Worm (Caenorhabditis elegans) whole organism, L2 larva: Measurements from ENCODE around the gene R11G1.1.

ENCODE experiments used
- F13H6.1 ChIP-seq: sonication (generic microtip); optimal IDR thresholded peaks from 2 replicates; lab custom pipeline; 2016; ENCODE audit warnings: missing genetic modification characterization, missing compliant biosample characterization
- R02D3.7 ChIP-seq: fragments of 150-350 bp; optimal IDR thresholded peaks from 2 replicates; lab custom pipeline; 2014; ENCODE audit warnings: missing biosample characterization, missing genetic modification characterization
- ZK546.5 ChIP-seq: sonication (generic microtip); optimal IDR thresholded peaks from 2 replicates; lab custom pipeline; 2017; ENCODE audit warnings: missing biosample characterization, missing genetic modification characterization
- aly-2 ChIP-seq: fragments of 150-350 bp; optimal IDR thresholded peaks from 2 replicates; lab custom pipeline; 2014; ENCODE audit warnings: missing biosample characterization, missing genetic modification characterization
- ama-1 ChIP-seq: fragments of 150-350 bp; optimal IDR thresholded peaks from 2 replicates; lab custom pipeline; 2018; ENCODE audit warnings: inconsistent platforms
- blmp-1 ChIP-seq: sonication (generic microtip); optimal IDR thresholded peaks from 2 replicates; lab custom pipeline; 2017; ENCODE audit warnings: missing genetic modification characterization, mild to moderate bottlenecking, missing compliant biosample characterization, antibody characterized with exemption, moderate library complexity; ENCODE audit not compliant: insufficient read depth
- ceh-16 ChIP-seq: fragments of 150-350 bp; optimal IDR thresholded peaks from 2 replicates; lab custom pipeline; 2014; ENCODE audit warnings: missing biosample characterization, missing genetic modification characterization
- ceh-82 ChIP-seq: fragments of 150-350 bp; optimal IDR thresholded peaks from 2 replicates; lab custom pipeline; 2014; ENCODE audit warnings: missing biosample characterization, missing genetic modification characterization
- crh-2 ChIP-seq: sonication (generic microtip); optimal IDR thresholded peaks from 2 replicates; lab custom pipeline; 2017; ENCODE audit warnings: missing biosample characterization, missing genetic modification characterization
- dmd-4 ChIP-seq: sonication (generic microtip); optimal IDR thresholded peaks from 2 replicates; lab custom pipeline; 2017; ENCODE audit warnings: missing biosample characterization, missing genetic modification characterization
- egl-27 ChIP-seq: sonication (generic microtip); optimal IDR thresholded peaks from 3 replicates; lab custom pipeline; 2017; ENCODE audit warnings: missing biosample characterization, missing genetic modification reagents, missing genetic modification characterization
- elt-1 ChIP-seq: fragments of 150-350 bp; optimal IDR thresholded peaks from 2 replicates; lab custom pipeline; 2014; ENCODE audit warnings: missing biosample characterization, missing genetic modification characterization
- fos-1 ChIP-seq: fragments of 150-350 bp; optimal IDR thresholded peaks from 2 replicates; lab custom pipeline; 2014; ENCODE audit warnings: missing biosample characterization, missing genetic modification characterization
- gmeb-1 ChIP-seq: fragments of 150-350 bp; optimal IDR thresholded peaks from 2 replicates; lab custom pipeline; 2014; ENCODE audit warnings: missing biosample characterization, missing genetic modification characterization
- lin-11 ChIP-seq: fragments of 150-350 bp; sonication (generic microtip); optimal IDR thresholded peaks from 2 replicates; lab custom pipeline; 2014; ENCODE audit warnings: missing biosample characterization, missing genetic modification characterization, inconsistent platforms, mixed read lengths
- lin-13 ChIP-seq: fragments of 150-350 bp; optimal IDR thresholded peaks from 2 replicates; lab custom pipeline; 2014; ENCODE audit warnings: missing biosample characterization, missing genetic modification reagents, missing genetic modification characterization
- lin-39 ChIP-seq: fragments of 150-350 bp; optimal IDR thresholded peaks from 2 replicates; lab custom pipeline; 2014; ENCODE audit warnings: missing biosample characterization, missing genetic modification reagents, missing genetic modification characterization
- lsy-2 ChIP-seq, 2 experiments: fragments of 150-350 bp in 1 of 2; sonication (generic microtip) in 1 of 2; optimal IDR thresholded peaks; 2 replicates each; lab custom pipeline; 2014 to 2017; ENCODE audit warnings: missing biosample characterization in 2 of 2, missing genetic modification characterization in 2 of 2
- mbf-1 ChIP-seq: sonication (generic microtip); optimal IDR thresholded peaks from 2 replicates; lab custom pipeline; 2017; ENCODE audit warnings: missing biosample characterization, missing genetic modification characterization
- mdl-1 ChIP-seq, 2 experiments: fragments of 150-350 bp in 1 of 2; sonication (generic microtip) in 1 of 2; optimal IDR thresholded peaks; 2 replicates each; lab custom pipeline; 2017; ENCODE audit warnings: missing biosample characterization in 2 of 2, missing genetic modification characterization in 2 of 2
- nhr-10 ChIP-seq: sonication (generic microtip); optimal IDR thresholded peaks from 2 replicates; lab custom pipeline; 2017; ENCODE audit warnings: missing biosample characterization, missing genetic modification characterization
- nhr-12 ChIP-seq: fragments of 150-350 bp; optimal IDR thresholded peaks from 2 replicates; lab custom pipeline; 2014; ENCODE audit warnings: missing biosample characterization, missing genetic modification characterization
- nhr-21 ChIP-seq: fragments of 150-350 bp; optimal IDR thresholded peaks from 2 replicates; lab custom pipeline; 2014; ENCODE audit warnings: missing biosample characterization, missing genetic modification characterization
- nhr-25 ChIP-seq: fragments of 150-350 bp; sonication (generic microtip); optimal IDR thresholded peaks from 3 replicates; lab custom pipeline; 2014; ENCODE audit warnings: missing biosample characterization, missing genetic modification characterization
- nhr-6 ChIP-seq: fragments of 150-350 bp; optimal IDR thresholded peaks from 2 replicates; lab custom pipeline; 2014; ENCODE audit warnings: missing biosample characterization, missing genetic modification characterization
- nhr-77 ChIP-seq: fragments of 150-350 bp; optimal IDR thresholded peaks from 2 replicates; lab custom pipeline; 2014; ENCODE audit warnings: missing biosample characterization, missing genetic modification characterization
- peb-1 ChIP-seq: fragments of 150-350 bp; optimal IDR thresholded peaks from 2 replicates; lab custom pipeline; 2014; ENCODE audit warnings: missing biosample characterization, missing genetic modification characterization
- skn-1 ChIP-seq: sonication (generic microtip); optimal IDR thresholded peaks from 2 replicates; lab custom pipeline; 2017; ENCODE audit warnings: missing biosample characterization, missing genetic modification characterization
- sma-9 ChIP-seq, 2 experiments: fragments of 150-350 bp in 1 of 2; sonication (generic microtip) in 1 of 2; optimal IDR thresholded peaks; 2 replicates each; lab custom pipeline; 2014 to 2016; ENCODE audit warnings: missing genetic modification characterization in 2 of 2, mild to moderate bottlenecking in 1 of 2, missing biosample characterization in 1 of 2, missing compliant biosample characterization in 1 of 2, missing genetic modification reagents in 1 of 2, moderate library complexity in 1 of 2
- snpc-4 ChIP-seq: fragments of 150-350 bp; optimal IDR thresholded peaks from 2 replicates; lab custom pipeline; 2014; ENCODE audit warnings: missing biosample characterization, missing genetic modification characterization
- unc-55 ChIP-seq: fragments of 150-350 bp; sonication (generic microtip); optimal IDR thresholded peaks from 3 replicates; lab custom pipeline; 2014; ENCODE audit warnings: missing biosample characterization, missing genetic modification reagents, missing genetic modification characterization
- unc-62 ChIP-seq: fragments of 150-350 bp; optimal IDR thresholded peaks from 2 replicates; lab custom pipeline; 2014; ENCODE audit warnings: missing biosample characterization, missing genetic modification reagents, missing genetic modification characterization
- zag-1 ChIP-seq: fragments of 150-350 bp; optimal IDR thresholded peaks from 2 replicates; lab custom pipeline; 2014; ENCODE audit warnings: missing biosample characterization, missing genetic modification characterization
- ztf-1 ChIP-seq: fragments of 200-800 bp; sonication (Bioruptor generic); conservative IDR thresholded peaks from 2 replicates; pipeline ENCODE4 v1.3.6; 2022; ENCODE audit warnings: missing genetic modification characterization, missing compliant biosample characterization
- ztf-11 ChIP-seq: sonication (generic microtip); optimal IDR thresholded peaks from 2 replicates; lab custom pipeline; 2017; ENCODE audit warnings: missing biosample characterization, missing genetic modification characterization
- ztf-4 ChIP-seq: fragments of 150-350 bp; optimal IDR thresholded peaks from 2 replicates; lab custom pipeline; 2014; ENCODE audit warnings: missing biosample characterization, missing genetic modification characterization

The R11G1.1 gene

ce11 chrX:3617218-3617617 lies 42.1 kb upstream of the R11G1.1 start, which contains the start of gene del-9:
Gene del-9 (minus strand): TSS chrX:3617318.
- TF ChIP-seq egl-27 (tag; lab: Kevin White, UChicago) (no peak), lsy-2 (tag; optimal IDR thresholded peaks at IDR 0.05; lab: Kevin White, UChicago) (no peak), snpc-4 (tag; lab: Kevin White, UChicago) (no peak), skn-1 (tag; lab: Kevin White, UChicago) (no peak), elt-1 (tag; lab: Kevin White, UChicago) (no peak), peb-1 (tag; lab: Kevin White, UChicago) (no peak), dmd-4 (no peak), zag-1 (no peak), F13H6.1 (tag; lab: Kevin White, UChicago) (no peak), ztf-1 (GFP tag; lab: Robert Waterston, UW) (no peak), nhr-21 (tag; lab: Kevin White, UChicago) (no peak), unc-55 (no peak), gmeb-1 (tag; lab: Kevin White, UChicago) (no peak), aly-2 (tag; lab: Kevin White, UChicago) (no peak)

ce11 chrX:3618842-3619241 lies 40.5 kb upstream of the R11G1.1 start:
- TF ChIP-seq unc-62 (GFP tag; lab: Kevin White, UChicago) = no peak
- no peak for TF ChIP-seq ceh-16
- TF ChIP-seq nhr-6 (tag; lab: Kevin White, UChicago) = no peak
- TF ChIP-seq ceh-82 (tag; lab: Kevin White, UChicago) = no peak
- no peak for TF ChIP-seq mbf-1 (tag; lab: Kevin White, UChicago)
- TF ChIP-seq nhr-25 (tag; lab: Kevin White, UChicago) = no peak
- TF ChIP-seq snpc-4 (tag; lab: Kevin White, UChicago) = no peak

ce11 chrX:3623162-3623561 lies 36.1 kb upstream of the R11G1.1 start, which contains the start of gene C18B2.2:
Gene C18B2.2 (plus strand): TSS chrX:3623462.
- TF ChIP-seq nhr-77 (no peak), blmp-1 (tag; lab: Kevin White, UChicago) (no peak), egl-27 (tag; lab: Kevin White, UChicago) (no peak), ztf-11 (tag; lab: Kevin White, UChicago) (no peak), nhr-21 (tag; lab: Kevin White, UChicago) (no peak), lin-11 (no peak), lin-13 (no peak), nhr-10 (tag; lab: Kevin White, UChicago) (no peak), ZK546.5 (tag; lab: Kevin White, UChicago) (no peak), sma-9 (GFP tag; optimal IDR thresholded peaks at IDR 0.05; lab: Kevin White, UChicago) (no peak), sma-9 (tag; optimal IDR thresholded peaks at IDR 0.05; lab: Kevin White, UChicago) (no peak), ceh-82 (tag; lab: Kevin White, UChicago) (no peak), ama-1 (lab: Kevin White, UChicago) (no peak), aly-2 (tag; lab: Kevin White, UChicago) (no peak), snpc-4 (tag; lab: Kevin White, UChicago) (no peak), mdl-1 (tag; optimal IDR thresholded peaks at IDR 0.05; lab: Kevin White, UChicago) (no peak)

ce11 chrX:3625599-3625998 lies 33.7 kb upstream of the R11G1.1 start:
- no peak for TF ChIP-seq lin-39
- TF ChIP-seq unc-55 = no peak
- no peak for TF ChIP-seq lin-13
- TF ChIP-seq crh-2 (tag; lab: Kevin White, UChicago) = no peak
- no peak for TF ChIP-seq aly-2 (tag; lab: Kevin White, UChicago)
- no peak for TF ChIP-seq blmp-1 (tag; lab: Kevin White, UChicago)
- no peak for TF ChIP-seq mbf-1 (tag; lab: Kevin White, UChicago)
- TF ChIP-seq sma-9 (GFP tag; optimal IDR thresholded peaks at IDR 0.05; lab: Kevin White, UChicago) = no peak
- TF ChIP-seq sma-9 (tag; optimal IDR thresholded peaks at IDR 0.05; lab: Kevin White, UChicago) = no peak
- no peak for TF ChIP-seq ama-1 (lab: Kevin White, UChicago)
- no peak for TF ChIP-seq skn-1 (tag; lab: Kevin White, UChicago)
- TF ChIP-seq fos-1 (tag; lab: Kevin White, UChicago) = no peak
- no peak for TF ChIP-seq nhr-12 (tag; lab: Kevin White, UChicago)
- no peak for TF ChIP-seq R02D3.7
- no peak for TF ChIP-seq peb-1 (tag; lab: Kevin White, UChicago)
- no peak for TF ChIP-seq egl-27 (tag; lab: Kevin White, UChicago)
- TF ChIP-seq ztf-4 (tag; lab: Kevin White, UChicago) = no peak
- TF ChIP-seq, all 48 proteins: peak for 0
